Worm (Caenorhabditis elegans) whole organism, L1 larva: ENCODE measurements around the gene ZK994.6.

Source experiments
- ama-1 ChIP-seq: fragments of 150-350 bp; optimal IDR thresholded peaks from 2 replicates; lab custom pipeline; 2014
- ceh-8 ChIP-seq: fragments of 200-800 bp; sonication (Bioruptor generic); optimal IDR thresholded peaks from 2 replicates; lab custom pipeline; 2018; ENCODE audit warnings: mild to moderate bottlenecking, missing genetic modification characterization, moderate library complexity, missing compliant biosample characterization
- ceh-82 ChIP-seq, 3 experiments: fragments of 150-350 bp in 1 of 3; sonication (generic microtip) in 2 of 3; optimal IDR thresholded peaks; 2 replicates each; lab custom pipeline; 2014 to 2017; ENCODE audit warnings: missing biosample characterization in 3 of 3, missing genetic modification characterization in 3 of 3
- ceh-88 ChIP-seq: fragments of 200-800 bp; sonication (Bioruptor generic); IDR thresholded peaks from 2 replicates; pipeline ENCODE4 v1.3.6; 2022; ENCODE audit warnings: missing genetic modification characterization, missing compliant biosample characterization
- ces-1 ChIP-seq: fragments of 150-350 bp; optimal IDR thresholded peaks from 2 replicates; lab custom pipeline; 2014; ENCODE audit warnings: missing biosample characterization, missing genetic modification reagents, missing genetic modification characterization
- efl-3 ChIP-seq: fragments of 200-800 bp; sonication (Bioruptor generic); optimal IDR thresholded peaks from 2 replicates; lab custom pipeline; 2018; ENCODE audit warnings: mild to moderate bottlenecking, missing genetic modification characterization, missing compliant biosample characterization
- elt-2 ChIP-seq: sonication (generic microtip); optimal IDR thresholded peaks from 2 replicates; lab custom pipeline; 2016; ENCODE audit warnings: missing genetic modification characterization, mild to moderate bottlenecking, inconsistent platforms, missing compliant biosample characterization, missing genetic modification reagents
- elt-3 ChIP-seq, 6 experiments: fragments of 150-350 bp in 1 of 6; sonication (generic microtip); optimal IDR thresholded peaks; 2 replicates each; lab custom pipeline; 2017 to 2018; ENCODE audit warnings: missing biosample characterization in 6 of 6, missing genetic modification characterization in 6 of 6, inconsistent platforms in 1 of 6
- fkh-4 ChIP-seq: sonication (generic microtip); optimal IDR thresholded peaks from 2 replicates; lab custom pipeline; 2016; ENCODE audit warnings: missing compliant biosample characterization, missing genetic modification characterization, borderline replicate concordance
- fos-1 ChIP-seq: fragments of 150-350 bp; optimal IDR thresholded peaks from 2 replicates; lab custom pipeline; 2014; ENCODE audit warnings: missing biosample characterization, missing genetic modification characterization
- grh-1 ChIP-seq: fragments of 200-800 bp; sonication (Bioruptor generic); IDR thresholded peaks from 2 replicates; pipeline ENCODE4 v1.3.6; 2022; ENCODE audit warnings: missing genetic modification reagents, missing genetic modification characterization, missing compliant biosample characterization
- isw-1 ChIP-seq: fragments of 200-800 bp; sonication (Bioruptor generic); IDR thresholded peaks from 2 replicates; pipeline ENCODE4 v1.3.6; 2022; ENCODE audit warnings: missing genetic modification characterization, missing compliant biosample characterization
- lin-14 ChIP-seq: fragments of 200-800 bp; sonication (Bioruptor generic); optimal IDR thresholded peaks from 2 replicates; lab custom pipeline; 2018; ENCODE audit warnings: mild to moderate bottlenecking, missing genetic modification characterization, moderate library complexity, missing compliant biosample characterization
- lin-15B ChIP-seq: fragments of 150-350 bp; sonication (generic microtip); optimal IDR thresholded peaks from 3 replicates; lab custom pipeline; 2014; ENCODE audit warnings: missing biosample characterization, missing genetic modification characterization
- lsy-2 ChIP-seq, 2 experiments: fragments of 150-350 bp; optimal IDR thresholded peaks; 2 replicates each; lab custom pipeline; 2014; ENCODE audit warnings: missing biosample characterization in 2 of 2, missing genetic modification characterization in 2 of 2
- mab-9 ChIP-seq: fragments of 200-800 bp; sonication (Bioruptor generic); IDR thresholded peaks from 2 replicates; pipeline ENCODE4 v1.3.6; 2022; ENCODE audit warnings: missing genetic modification reagents, missing genetic modification characterization, missing compliant biosample characterization
- mdl-1 ChIP-seq, 2 experiments: fragments of 150-350 bp; optimal IDR thresholded peaks; 2 replicates each; lab custom pipeline; 2014 to 2017; ENCODE audit warnings: missing biosample characterization in 2 of 2, missing genetic modification characterization in 2 of 2, inconsistent platforms in 1 of 2
- mef-2 ChIP-seq: fragments of 150-350 bp; optimal IDR thresholded peaks from 2 replicates; lab custom pipeline; 2014; ENCODE audit warnings: missing biosample characterization, missing genetic modification characterization
- nhr-19 ChIP-seq: fragments of 200-800 bp; sonication (Bioruptor generic); conservative IDR thresholded peaks from 2 replicates; pipeline ENCODE4 v1.3.6; 2022; ENCODE audit warnings: missing genetic modification characterization, missing compliant biosample characterization
- nhr-20 ChIP-seq: sonication (generic microtip); optimal IDR thresholded peaks from 2 replicates; lab custom pipeline; 2016; ENCODE audit warnings: mild to moderate bottlenecking, missing genetic modification characterization, missing compliant biosample characterization
- nhr-28 ChIP-seq: fragments of 150-350 bp; optimal IDR thresholded peaks from 2 replicates; lab custom pipeline; 2014; ENCODE audit warnings: missing biosample characterization, missing genetic modification characterization
- nhr-47 ChIP-seq: sonication (generic microtip); optimal IDR thresholded peaks from 2 replicates; lab custom pipeline; 2016; ENCODE audit warnings: mild to moderate bottlenecking, missing genetic modification characterization, moderate library complexity, missing compliant biosample characterization
- nhr-71 ChIP-seq: sonication (generic microtip); optimal IDR thresholded peaks from 2 replicates; lab custom pipeline; 2016; ENCODE audit warnings: mild to moderate bottlenecking, missing genetic modification characterization, moderate library complexity, missing compliant biosample characterization
- nhr-85 ChIP-seq: sonication (generic microtip); peaks from one replicate; lab custom pipeline; 2016; ENCODE audit warnings: missing genetic modification characterization, inconsistent platforms, missing compliant biosample characterization
- nhr-90 ChIP-seq: sonication (generic microtip); optimal IDR thresholded peaks from 2 replicates; lab custom pipeline; 2016; ENCODE audit warnings: mild to moderate bottlenecking, missing genetic modification characterization, missing compliant biosample characterization; ENCODE audit not compliant: poor library complexity
- pag-3 ChIP-seq: sonication (generic microtip); optimal IDR thresholded peaks from 2 replicates; lab custom pipeline; 2017; ENCODE audit warnings: missing genetic modification characterization, mild to moderate bottlenecking, missing compliant biosample characterization, antibody characterized with exemption, borderline replicate concordance; ENCODE audit not compliant: insufficient read depth
- pqm-1 ChIP-seq: sonication (generic microtip); optimal IDR thresholded peaks from 3 replicates; lab custom pipeline; 2017; ENCODE audit warnings: missing biosample characterization, missing genetic modification characterization
- rnt-1 ChIP-seq: sonication (generic microtip); optimal IDR thresholded peaks from 2 replicates; lab custom pipeline; 2016; ENCODE audit warnings: mild to moderate bottlenecking, missing genetic modification characterization, moderate library complexity, missing compliant biosample characterization
- skn-1 ChIP-seq: fragments of 150-350 bp; optimal IDR thresholded peaks from 2 replicates; lab custom pipeline; 2014; ENCODE audit warnings: missing biosample characterization, missing genetic modification characterization
- snu-23 ChIP-seq: sonication (generic microtip); optimal IDR thresholded peaks from 2 replicates; lab custom pipeline; 2016; ENCODE audit warnings: missing genetic modification characterization, missing compliant biosample characterization
- sox-4 ChIP-seq: sonication (generic microtip); optimal IDR thresholded peaks from 2 replicates; lab custom pipeline; 2016; ENCODE audit warnings: missing genetic modification characterization, missing compliant biosample characterization
- swsn-7 ChIP-seq: sonication (generic microtip); optimal IDR thresholded peaks from 2 replicates; lab custom pipeline; 2016; ENCODE audit warnings: missing genetic modification characterization, missing compliant biosample characterization
- tbx-2 ChIP-seq: sonication (generic microtip); optimal IDR thresholded peaks from 2 replicates; lab custom pipeline; 2016; ENCODE audit warnings: missing genetic modification characterization, missing compliant biosample characterization
- unc-30 ChIP-seq: sonication (generic microtip); optimal IDR thresholded peaks from 2 replicates; lab custom pipeline; 2017; ENCODE audit warnings: missing biosample characterization, missing genetic modification characterization
- unc-62 ChIP-seq: fragments of 150-350 bp; optimal IDR thresholded peaks from 2 replicates; lab custom pipeline; 2014; ENCODE audit warnings: missing biosample characterization, missing genetic modification reagents, missing genetic modification characterization
- zag-1 ChIP-seq: fragments of 150-350 bp; optimal IDR thresholded peaks from 2 replicates; lab custom pipeline; 2014; ENCODE audit warnings: missing biosample characterization, missing genetic modification characterization
- ztf-11 ChIP-seq, 2 experiments: sonication (generic microtip); optimal IDR thresholded peaks; 2 replicates each; lab custom pipeline; 2016 to 2017; ENCODE audit warnings: missing genetic modification characterization in 2 of 2, missing biosample characterization in 1 of 2, missing compliant biosample characterization in 1 of 2

Gene ZK994.6

DNA sequence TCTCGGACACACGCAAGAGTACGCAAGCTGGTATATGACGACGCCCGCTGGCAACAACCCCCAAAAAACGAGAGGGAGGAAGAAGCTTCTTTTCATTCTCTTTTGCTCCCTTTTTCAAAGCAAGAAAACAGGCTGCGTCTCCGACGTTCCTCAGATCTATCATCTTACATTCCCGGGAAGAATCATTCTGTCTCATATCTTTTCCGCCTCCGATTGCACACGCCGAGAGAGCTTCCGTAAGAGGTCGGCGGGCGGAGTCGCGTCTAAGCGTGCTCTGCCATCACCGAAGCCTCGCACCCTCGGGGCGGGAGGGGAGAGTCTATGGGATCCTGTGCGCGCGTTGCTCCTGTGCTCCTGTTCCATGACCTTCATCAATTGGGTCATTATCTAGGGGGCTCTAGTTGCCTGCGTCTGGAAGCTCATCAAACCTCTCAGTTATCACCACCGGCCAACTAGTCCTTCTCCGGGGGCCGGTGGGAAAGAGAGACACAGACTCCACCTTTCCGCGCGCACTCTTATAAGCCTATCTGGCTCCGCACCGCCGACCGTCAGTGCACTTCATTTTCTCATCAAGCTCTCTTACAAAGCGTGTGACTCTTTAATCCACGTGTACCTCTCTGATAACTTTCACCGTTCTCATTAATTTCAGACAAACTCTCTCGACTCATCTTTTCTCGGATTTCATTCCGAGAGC, 38.5 kb upstream of the ZK994.6 start, which contains the start of the genes slc-17.8 and asns-1:
Gene slc-17.8, minus strand, starts transcription at position 51 of the 694 bp plus-strand sequence.
Gene asns-1, plus strand, starts transcription at position 644 of the 694 bp plus-strand sequence.
- no peak for TF ChIP-seq ces-1 (GFP tag; lab: Kevin White, UChicago)
- no peak for TF ChIP-seq lin-15B
- TF ChIP-seq skn-1 (tag; lab: Kevin White, UChicago): no peak
- no peak for TF ChIP-seq grh-1 (GFP tag; lab: Robert Waterston, UW)
- TF ChIP-seq nhr-28: no peak
- TF ChIP-seq unc-30 (tag; lab: Kevin White, UChicago): no peak
- no peak for TF ChIP-seq elt-2 (tag; lab: Kevin White, UChicago)
- TF ChIP-seq ceh-8: no peak
- TF ChIP-seq sox-4 (tag; lab: Kevin White, UChicago): no peak
- TF ChIP-seq mab-9 (GFP tag; lab: Robert Waterston, UW): no peak
- TF ChIP-seq nhr-90 (tag; lab: Kevin White, UChicago): no peak
- TF ChIP-seq tbx-2 (tag; lab: Kevin White, UChicago): no peak
- TF ChIP-seq zag-1 (tag; lab: Kevin White, UChicago): no peak
- no peak for TF ChIP-seq pag-3 (tag; lab: Kevin White, UChicago)
- TF ChIP-seq mef-2 (tag; lab: Kevin White, UChicago): no peak
- TF ChIP-seq ceh-82 (tag; optimal IDR thresholded peaks at IDR 0.05; lab: Kevin White, UChicago): no peak
- no peak for TF ChIP-seq unc-62

DNA sequence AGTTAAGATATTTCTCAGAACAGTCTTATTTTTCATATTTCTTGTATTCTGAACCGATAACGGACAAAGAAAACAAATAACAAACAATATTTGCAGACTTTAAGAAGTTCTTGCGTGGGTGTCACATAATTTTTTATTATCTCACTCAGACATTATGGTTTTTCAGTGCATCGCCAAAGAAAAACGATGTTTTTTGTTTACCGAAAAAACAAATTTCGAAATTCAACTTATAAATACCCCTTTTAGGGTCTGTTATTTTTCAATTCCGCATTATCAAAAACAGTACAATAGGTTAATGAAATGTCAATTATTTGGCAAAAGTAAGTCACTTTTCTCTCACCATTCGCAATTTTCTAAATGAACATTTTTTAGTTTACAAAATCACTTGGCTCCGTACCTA, 29.8 kb upstream of the ZK994.6 start, which contains the start of gene otpl-4:
Gene otpl-4, plus strand, starts transcription at position 301 of the 400 bp plus-strand sequence.
- no peak for TF ChIP-seq swsn-7 (tag; lab: Kevin White, UChicago)

DNA sequence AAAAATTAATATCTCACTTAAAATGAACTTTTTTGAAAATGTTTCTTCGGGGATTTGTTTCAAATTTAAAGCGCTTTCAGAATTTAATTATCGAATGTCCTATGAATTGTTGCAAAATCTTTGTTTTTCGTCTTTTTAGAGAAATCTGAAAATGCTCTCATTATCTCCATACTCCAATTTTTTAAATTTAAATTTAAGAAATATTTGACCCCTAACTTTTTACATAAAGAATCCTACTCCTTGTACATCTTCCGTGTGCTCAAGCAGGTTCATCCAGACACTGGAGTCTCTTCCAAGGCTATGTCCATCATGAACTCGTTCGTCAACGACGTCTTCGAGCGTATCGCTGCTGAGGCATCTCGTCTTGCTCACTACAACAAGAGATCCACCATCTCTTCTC, 29.0 kb upstream of the ZK994.6 start, which contains the start of gene his-39:
Gene his-39, plus strand, starts transcription at position 301 of the 400 bp plus-strand sequence.
- no peak for TF ChIP-seq elt-3 (tag; optimal IDR thresholded peaks at IDR 0.05; lab: Kevin White, UChicago)
- TF ChIP-seq sox-4 (tag; lab: Kevin White, UChicago): no peak
- no peak for TF ChIP-seq lsy-2 (tag; optimal IDR thresholded peaks at IDR 0.05; lab: Kevin White, UChicago)
- TF ChIP-seq nhr-71: no peak
- no peak for TF ChIP-seq fos-1 (tag; lab: Kevin White, UChicago)
- TF ChIP-seq ama-1 (lab: Kevin White, UChicago): no peak
- TF ChIP-seq fkh-4 (tag; lab: Kevin White, UChicago): no peak
- TF ChIP-seq mdl-1 (tag; optimal IDR thresholded peaks at IDR 0.05; lab: Kevin White, UChicago): no peak
- TF ChIP-seq zag-1 (tag; lab: Kevin White, UChicago): no peak
- no peak for TF ChIP-seq unc-62
- no peak for TF ChIP-seq pqm-1 (tag; lab: Kevin White, UChicago)
- no peak for TF ChIP-seq isw-1
- no peak for TF ChIP-seq tbx-2 (tag; lab: Kevin White, UChicago)

DNA sequence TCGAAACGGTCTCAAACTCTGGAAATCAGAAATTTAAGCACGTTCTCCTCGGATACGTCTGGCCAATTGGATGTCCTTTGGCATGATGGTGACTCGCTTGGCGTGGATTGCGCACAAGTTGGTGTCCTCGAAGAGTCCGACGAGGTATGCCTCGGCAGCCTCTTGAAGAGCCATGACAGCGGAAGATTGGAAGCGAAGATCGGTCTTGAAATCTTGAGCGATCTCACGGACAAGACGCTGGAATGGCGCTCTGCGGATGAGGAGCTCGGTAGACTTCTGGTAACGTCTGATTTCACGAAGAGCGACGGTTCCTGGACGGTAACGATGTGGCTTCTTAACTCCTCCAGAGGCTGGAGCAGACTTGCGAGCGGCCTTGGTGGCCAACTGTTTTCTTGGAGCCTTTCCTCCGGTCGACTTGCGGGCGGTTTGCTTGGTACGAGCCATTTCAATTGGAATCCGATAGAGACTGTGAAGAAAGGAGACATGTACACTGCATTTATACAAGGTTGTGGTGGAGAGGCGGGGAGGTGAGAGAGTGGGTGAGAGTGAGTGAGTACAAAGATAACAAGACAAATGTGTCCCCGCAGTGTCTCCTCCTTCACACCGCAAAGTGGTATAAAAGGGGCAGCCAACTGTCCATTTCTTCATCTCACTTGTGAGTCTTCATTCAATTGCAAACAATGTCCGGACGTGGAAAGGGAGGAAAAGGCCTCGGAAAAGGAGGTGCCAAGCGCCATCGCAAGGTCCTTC, 27.5 kb upstream of the ZK994.6 start, which contains the start of the genes his-6 and his-5:
Gene his-6, minus strand, starts transcription at position 444 of the 750 bp plus-strand sequence.
Gene his-5, plus strand, starts transcription at position 681 of the 750 bp plus-strand sequence.
- TF ChIP-seq grh-1 (GFP tag; lab: Robert Waterston, UW) (peak; percentile 88), lin-14 (GFP tag; lab: Kevin White, UChicago) (peak; percentile 80), ceh-88 (peak; percentile 8; the same call in 1 of the 2 replicates), nhr-90 (tag; lab: Kevin White, UChicago) (peak; percentile 30), nhr-85 (tag; lab: Kevin White, UChicago) (peak; percentile 76), swsn-7 (tag; lab: Kevin White, UChicago) (peak; percentile 62), rnt-1 (tag; lab: Kevin White, UChicago) (peak; percentile 23), ztf-11 (tag; optimal IDR thresholded peaks at IDR 0.05; lab: Kevin White, UChicago) (peak in 1 of 2 experiments; percentile 60), efl-3 (GFP tag; lab: Kevin White, UChicago) (peak; percentile 17), isw-1 (peak; percentile 24; the same call in 1 of the 2 replicates), nhr-19 (GFP tag; lab: Robert Waterston, UW) (peak; percentile 66), nhr-20 (peak; percentile 43), nhr-71 (peak; percentile 50), nhr-47 (tag; lab: Kevin White, UChicago) (peak; percentile 44), snu-23 (peak; percentile 41)
- TF ChIP-seq, all 84 proteins: peak for 15; not testable (repeated sequence) for 69
